Fruit fly (Drosophila melanogaster): Measurements from ENCODE around the gene CG17734.

Gene CG17734

dm6 chr3R:11263579-11263978 is 19.8 kb upstream of the CG17734 start:
- TF ChIP-seq D1 (tag; optimal IDR thresholded peaks at IDR 0.05) (no peak), CG34367 (tag; optimal IDR thresholded peaks at IDR 0.05) (no peak), CG13204 (GFP tag; optimal IDR thresholded peaks at IDR 0.05) (no peak), EcR (GFP tag; optimal IDR thresholded peaks at IDR 0.05) (no peak), Pif1A (GFP tag; optimal IDR thresholded peaks at IDR 0.05) (no peak), CG9948 (tag; optimal IDR thresholded peaks at IDR 0.05) (no peak), gl (tag; optimal IDR thresholded peaks at IDR 0.05) (no peak), rn (GFP tag; IDR thresholded peaks at IDR 0.05) (no peak), CG4496 (GFP tag; IDR thresholded peaks at IDR 0.05) (no peak), CG15710 (tag; optimal IDR thresholded peaks at IDR 0.05) (no peak)

- TF ChIP-seq CG15710 (tag; optimal IDR thresholded peaks at IDR 0.05), result no peak
- TF ChIP-seq CG8159 (tag; optimal IDR thresholded peaks at IDR 0.05), result no peak
- TF ChIP-seq CG34367 (tag; optimal IDR thresholded peaks at IDR 0.05), result no peak
- TF ChIP-seq D1 (tag; optimal IDR thresholded peaks at IDR 0.05), result no peak
- TF ChIP-seq fd96Ca (GFP tag; IDR thresholded peaks at IDR 0.05), result no peak
- TF ChIP-seq CG14655 (GFP tag; optimal IDR thresholded peaks at IDR 0.05), result no peak
- no peak for TF ChIP-seq Ets98B (GFP tag; IDR thresholded peaks at IDR 0.05)
- TF ChIP-seq rn (GFP tag; IDR thresholded peaks at IDR 0.05), result no peak
- TF ChIP-seq CG10348 (GFP tag; IDR thresholded peaks at IDR 0.05), result no peak
- no peak for TF ChIP-seq CG8301 (tag; optimal IDR thresholded peaks at IDR 0.05)
- TF ChIP-seq CG32121 (GFP tag; IDR thresholded peaks at IDR 0.05), result no peak
- TF ChIP-seq Snoo (tag; optimal IDR thresholded peaks at IDR 0.05), result no peak
- no peak for TF ChIP-seq CG9948 (tag; optimal IDR thresholded peaks at IDR 0.05)
- no peak for TF ChIP-seq Pif1B (GFP tag; optimal IDR thresholded peaks at IDR 0.05)
- no peak for TF ChIP-seq CG13204 (GFP tag; optimal IDR thresholded peaks at IDR 0.05)
- no peak for TF ChIP-seq EcR (GFP tag; optimal IDR thresholded peaks at IDR 0.05)
These were observed 17.2 kb upstream of the CG17734 start for dm6 chr3R:11260966-11261530.

dm6 chr3R:11257537-11257936 is 13.7 kb upstream of the CG17734 start:
- TF ChIP-seq Pif1B (GFP tag; optimal IDR thresholded peaks at IDR 0.05) (no peak), CG14655 (GFP tag; optimal IDR thresholded peaks at IDR 0.05) (no peak), CG8159 (tag; optimal IDR thresholded peaks at IDR 0.05) (no peak), CG8301 (tag; optimal IDR thresholded peaks at IDR 0.05) (no peak)

dm6 chr3R:11254382-11254953 is 10.7 kb upstream of the CG17734 start:
- TF ChIP-seq CG34367 (tag; optimal IDR thresholded peaks at IDR 0.05), result no peak
- no peak for TF ChIP-seq CG8159 (tag; optimal IDR thresholded peaks at IDR 0.05)
- TF ChIP-seq Pif1B (GFP tag; optimal IDR thresholded peaks at IDR 0.05), result no peak
- no peak for TF ChIP-seq Ets98B (GFP tag; IDR thresholded peaks at IDR 0.05)
- no peak for TF ChIP-seq Pif1A (GFP tag; optimal IDR thresholded peaks at IDR 0.05)
- no peak for TF ChIP-seq CG9948 (tag; optimal IDR thresholded peaks at IDR 0.05)
- TF ChIP-seq CG32121 (GFP tag; IDR thresholded peaks at IDR 0.05), result no peak
- no peak for TF ChIP-seq CG8301 (tag; optimal IDR thresholded peaks at IDR 0.05)
- no peak for TF ChIP-seq EcR (GFP tag; optimal IDR thresholded peaks at IDR 0.05)
- TF ChIP-seq rn (GFP tag; IDR thresholded peaks at IDR 0.05), result no peak
- TF ChIP-seq CG14655 (GFP tag; optimal IDR thresholded peaks at IDR 0.05), result no peak
- TF ChIP-seq D1 (tag; optimal IDR thresholded peaks at IDR 0.05), result no peak
- TF ChIP-seq CG12605 (GFP tag; IDR thresholded peaks at IDR 0.05), result no peak
- no peak for TF ChIP-seq CG10348 (GFP tag; IDR thresholded peaks at IDR 0.05)
- no peak for TF ChIP-seq CG15710 (tag; optimal IDR thresholded peaks at IDR 0.05)
- TF ChIP-seq gl (tag; optimal IDR thresholded peaks at IDR 0.05), result no peak
- TF ChIP-seq CG4496 (GFP tag; IDR thresholded peaks at IDR 0.05), result no peak
- TF ChIP-seq CG13204 (GFP tag; optimal IDR thresholded peaks at IDR 0.05), result no peak
- TF ChIP-seq fd96Ca (GFP tag; IDR thresholded peaks at IDR 0.05), result no peak
- TF ChIP-seq Snoo (tag; optimal IDR thresholded peaks at IDR 0.05), result no peak

DNA sequence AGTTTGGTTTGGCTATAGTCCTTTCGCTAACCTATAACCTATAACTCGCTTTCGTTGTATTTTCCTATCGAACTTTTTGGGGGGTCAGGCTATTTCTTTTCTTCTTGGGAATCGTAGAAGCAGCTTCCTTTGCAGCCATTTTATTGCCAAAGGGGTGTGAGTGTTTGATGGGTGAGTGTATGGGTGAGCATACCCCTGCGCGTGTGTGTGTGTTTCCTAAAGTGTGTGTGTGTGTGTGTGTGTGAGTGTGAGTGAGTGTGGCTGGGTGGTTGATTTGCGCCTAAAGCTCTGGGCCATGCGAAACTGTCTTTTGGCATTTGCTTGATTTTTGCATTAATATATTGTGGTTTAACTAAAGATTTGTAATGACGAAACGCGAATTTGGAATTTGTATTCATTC is 10.0 kb upstream of the CG17734 start:
- TF ChIP-seq CG13204 (GFP tag; optimal IDR thresholded peaks at IDR 0.05), result no peak
- no peak for TF ChIP-seq CG10348 (GFP tag; IDR thresholded peaks at IDR 0.05)

DNA sequence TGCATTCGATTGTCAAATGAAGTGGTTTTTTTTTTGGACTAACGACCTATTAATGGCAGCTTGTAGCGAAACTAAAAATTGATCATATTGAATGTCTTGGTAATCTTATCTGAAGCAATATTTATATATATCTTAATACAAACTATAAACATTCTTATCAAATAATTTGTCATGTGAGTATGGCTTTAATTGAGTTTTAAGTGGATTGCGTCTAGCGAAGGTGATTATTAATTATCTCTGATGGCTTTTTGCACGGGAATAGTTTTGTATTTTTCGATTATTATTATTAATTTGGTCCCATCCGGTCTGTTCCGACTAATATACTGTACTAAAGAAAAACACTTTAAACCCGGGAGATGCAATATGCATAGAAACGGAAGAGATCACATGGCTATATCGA is 3.1 kb upstream of the CG17734 start:
- TF ChIP-seq Ets98B (GFP tag; IDR thresholded peaks at IDR 0.05), result no peak
- no peak for TF ChIP-seq Pif1A (GFP tag; optimal IDR thresholded peaks at IDR 0.05)
- TF ChIP-seq CG8159 (tag; optimal IDR thresholded peaks at IDR 0.05), result no peak
- no peak for TF ChIP-seq Snoo (tag; optimal IDR thresholded peaks at IDR 0.05)
- TF ChIP-seq CG4496 (GFP tag; IDR thresholded peaks at IDR 0.05), result no peak
- TF ChIP-seq CG15710 (tag; optimal IDR thresholded peaks at IDR 0.05), result no peak
- TF ChIP-seq gl (tag; optimal IDR thresholded peaks at IDR 0.05), result no peak
- no peak for TF ChIP-seq CG34367 (tag; optimal IDR thresholded peaks at IDR 0.05)
- TF ChIP-seq CG8301 (tag; optimal IDR thresholded peaks at IDR 0.05), result no peak
- no peak for TF ChIP-seq CG10348 (GFP tag; IDR thresholded peaks at IDR 0.05)
- TF ChIP-seq CG32121 (GFP tag; IDR thresholded peaks at IDR 0.05), result no peak
- no peak for TF ChIP-seq fd96Ca (GFP tag; IDR thresholded peaks at IDR 0.05)
- TF ChIP-seq D1 (tag; optimal IDR thresholded peaks at IDR 0.05), result no peak
- TF ChIP-seq CG17806 (tag; optimal IDR thresholded peaks at IDR 0.05), result no peak
- TF ChIP-seq CG14655 (GFP tag; optimal IDR thresholded peaks at IDR 0.05), result no peak

DNA sequence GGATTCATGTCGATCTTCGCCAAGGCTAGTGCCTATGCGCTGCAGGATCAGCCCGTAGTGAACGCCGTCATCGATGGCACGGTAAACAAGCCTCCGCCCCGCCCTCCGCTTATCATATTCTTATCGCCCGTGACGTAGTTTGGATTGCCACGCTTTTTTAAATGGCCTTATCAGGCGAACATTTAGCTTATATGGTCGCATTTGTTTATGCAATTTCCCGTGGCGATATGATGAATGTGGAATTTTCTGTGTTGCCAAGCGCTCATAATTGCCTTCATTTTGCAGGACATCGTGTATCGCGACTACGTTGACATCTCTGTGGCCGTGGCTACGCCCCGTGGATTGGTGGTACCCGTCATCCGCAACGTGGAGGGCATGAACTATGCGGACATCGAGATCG is 2.0 kb upstream of the CG17734 start:
- TF ChIP-seq fd96Ca (GFP tag; IDR thresholded peaks at IDR 0.05), result no peak
- no peak for TF ChIP-seq CG4496 (GFP tag; IDR thresholded peaks at IDR 0.05)
- no peak for TF ChIP-seq CG14655 (GFP tag; optimal IDR thresholded peaks at IDR 0.05)
- no peak for TF ChIP-seq CG12605 (GFP tag; IDR thresholded peaks at IDR 0.05)
- TF ChIP-seq CG8301 (tag; optimal IDR thresholded peaks at IDR 0.05), result no peak
- TF ChIP-seq CG17806 (tag; optimal IDR thresholded peaks at IDR 0.05), result no peak
